Worm (Caenorhabditis elegans): ENCODE measurements around the gene sel-15.
A peak's percentile ranks its signal among the peaks of the same experiment; 100 is the strongest.

sel-15 gene

DNA sequence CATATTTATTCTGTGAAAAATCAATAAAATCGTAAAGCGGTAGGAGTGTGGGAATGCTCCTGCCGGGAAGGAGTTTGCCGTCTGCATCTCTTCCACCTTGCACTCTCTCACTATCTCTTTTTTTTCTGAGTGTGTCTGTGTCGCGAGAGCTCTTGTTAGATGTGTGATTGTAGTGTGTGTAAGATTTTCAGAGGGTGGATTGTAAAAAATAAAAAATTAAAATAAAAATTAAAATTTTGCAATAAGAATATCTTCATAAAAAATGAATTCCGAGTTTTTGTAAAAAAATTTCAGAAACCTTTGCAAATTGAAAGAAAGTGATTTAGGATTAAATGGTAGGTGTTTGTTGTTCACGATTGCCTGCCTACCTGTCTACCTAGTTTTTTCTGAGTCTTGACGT, at the start of gene sel-15:
TSS of gene sel-15 (minus strand) at position 101 of the 400 bp plus-strand sequence.
- TF ChIP-seq alr-1 (tag; optimal IDR thresholded peaks at IDR 0.05; ENCODE audit: borderline replicate concordance): no peak
- TF ChIP-seq lir-3 (tag; optimal IDR thresholded peaks at IDR 0.05; ENCODE audit: poor library complexity): no peak
- no peak for TF ChIP-seq ceh-90 (tag; optimal IDR thresholded peaks at IDR 0.05)
- TF ChIP-seq lin-35 (GFP tag; optimal IDR thresholded peaks at IDR 0.05): no peak
- TF ChIP-seq nhr-11 (tag; optimal IDR thresholded peaks at IDR 0.05): no peak
- TF ChIP-seq sup-37 (GFP tag; optimal IDR thresholded peaks at IDR 0.05): no peak
- TF ChIP-seq swsn-7 (tag; optimal IDR thresholded peaks at IDR 0.05): no peak
- no peak for TF ChIP-seq unc-86 (tag; optimal IDR thresholded peaks at IDR 0.05)
- TF ChIP-seq C04F5.9 (tag; optimal IDR thresholded peaks at IDR 0.05): no peak
- TF ChIP-seq aly-2 (tag; optimal IDR thresholded peaks at IDR 0.05): no peak
- no peak for TF ChIP-seq F16B12.6 (tag; optimal IDR thresholded peaks at IDR 0.05)
- TF ChIP-seq mab-9 (GFP tag; IDR thresholded peaks at IDR 0.05): no peak
- no peak for TF ChIP-seq xbp-1 (tag; optimal IDR thresholded peaks at IDR 0.05)
- TF ChIP-seq pag-3 (tag; optimal IDR thresholded peaks at IDR 0.05; ENCODE audit: borderline replicate concordance, insufficient read depth): no peak

DNA sequence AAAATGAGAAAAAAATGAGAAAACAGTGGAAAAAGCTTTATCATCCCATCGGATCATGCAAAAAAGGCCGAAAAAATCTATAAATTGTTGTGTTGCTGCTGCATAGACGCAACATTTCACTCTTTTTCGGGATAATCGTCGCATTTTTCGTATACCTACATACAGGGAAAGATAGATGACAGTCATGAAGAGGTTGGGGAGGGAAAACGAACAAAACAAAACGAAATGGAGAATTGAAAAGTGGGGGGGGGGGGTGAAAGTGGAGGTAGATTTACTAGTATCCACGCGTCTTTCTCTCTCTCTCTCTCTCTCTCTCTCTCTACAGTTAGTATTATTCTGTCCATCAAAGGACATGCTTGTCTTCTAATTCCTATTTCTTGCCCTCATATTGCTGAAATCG, 48.2 kb upstream of the sel-15 start:
- TF ChIP-seq tbx-2 (tag; optimal IDR thresholded peaks at IDR 0.05) (no peak), ceh-8 (GFP tag; optimal IDR thresholded peaks at IDR 0.05) (no peak), blmp-1 (tag; optimal IDR thresholded peaks at IDR 0.05) (peak; percentile 95), lin-14 (GFP tag; optimal IDR thresholded peaks at IDR 0.05) (peak; percentile 17)

DNA sequence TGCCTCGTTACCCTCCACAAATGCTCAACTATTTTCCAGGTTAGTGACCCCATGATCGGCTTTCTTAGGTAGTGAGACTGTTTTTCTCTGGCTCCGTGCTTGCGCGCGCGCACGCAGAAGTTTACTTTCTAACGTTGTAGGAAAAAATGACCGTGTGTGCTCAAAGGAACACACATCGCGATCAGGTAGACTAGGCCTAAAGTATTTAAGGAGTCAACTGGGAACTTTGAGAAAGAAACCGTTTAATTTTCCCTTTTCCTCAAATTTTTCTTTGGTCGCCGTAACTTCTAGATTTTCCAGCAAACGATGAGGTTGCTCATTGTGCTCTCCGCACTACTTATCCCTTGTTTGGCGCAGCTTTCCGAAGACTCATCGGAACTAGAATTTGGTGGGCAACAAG, 44.1 kb upstream of the sel-15 start, which contains the start of gene idpp-1:
TSS of gene idpp-1 (plus strand) at position 301 of the 400 bp plus-strand sequence.
- TF ChIP-seq ama-1 (optimal IDR thresholded peaks at IDR 0.05) (no peak), nhr-28 (tag; optimal IDR thresholded peaks at IDR 0.05) (no peak), mef-2 (tag; optimal IDR thresholded peaks at IDR 0.05) (no peak), C04F5.9 (tag; optimal IDR thresholded peaks at IDR 0.05) (no peak), aha-1 (tag; optimal IDR thresholded peaks at IDR 0.05) (no peak)

ce11 chrIII:728694-729093, 32.4 kb upstream of the sel-15 start:
- no peak for TF ChIP-seq efl-1 (optimal IDR thresholded peaks at IDR 0.05)
- peak in 1 of 2 experiments; percentile 4 for TF ChIP-seq efl-1 (GFP tag; optimal IDR thresholded peaks at IDR 0.05 in 1 of 2)
- no peak for TF ChIP-seq ama-1 (optimal IDR thresholded peaks at IDR 0.05)
- TF ChIP-seq nhr-20 (tag; optimal IDR thresholded peaks at IDR 0.05): no peak

ce11 chrIII:728074-728473, 31.8 kb upstream of the sel-15 start:
- TF ChIP-seq lin-39 (tag; optimal IDR thresholded peaks at IDR 0.05) (no peak), nhr-85 (tag) (peak; percentile 70)

ce11 chrIII:724819-725218, 28.5 kb upstream of the sel-15 start, which contains the start of gene flp-24:
TSS of gene flp-24 (plus strand) at chrIII:725119.
- TF ChIP-seq F16B12.6 (tag; optimal IDR thresholded peaks at IDR 0.05) (no peak), unc-86 (tag; optimal IDR thresholded peaks at IDR 0.05) (no peak), sptf-1 (tag; optimal IDR thresholded peaks at IDR 0.05) (no peak), hlh-4 (tag; optimal IDR thresholded peaks at IDR 0.05) (no peak), ceh-82 (tag; optimal IDR thresholded peaks at IDR 0.05) (no peak), tbx-2 (tag; optimal IDR thresholded peaks at IDR 0.05) (no peak), efl-1 (optimal IDR thresholded peaks at IDR 0.05) (no peak), efl-1 (GFP tag; optimal IDR thresholded peaks at IDR 0.05 in 1 of 2) (no peak), sox-4 (tag; optimal IDR thresholded peaks at IDR 0.05) (no peak), nhr-77 (tag; optimal IDR thresholded peaks at IDR 0.05) (no peak), lir-3 (tag; optimal IDR thresholded peaks at IDR 0.05; ENCODE audit: poor library complexity) (no peak), egl-27 (tag; optimal IDR thresholded peaks at IDR 0.05) (no peak), elt-2 (tag; optimal IDR thresholded peaks at IDR 0.05) (no peak), irx-1 (tag; optimal IDR thresholded peaks at IDR 0.05) (no peak), mep-1 (tag; optimal IDR thresholded peaks at IDR 0.05) (no peak)

All from whole organism, L1 larva.